Worm (Caenorhabditis elegans) whole organism, young adult: Measurements from ENCODE around the gene Y54B9A.1.

Experiments
- F52B5.7 ChIP-seq: sonication (generic microtip); optimal IDR thresholded peaks from 2 replicates; lab custom pipeline; 2016; ENCODE audit warnings: mild to moderate bottlenecking, missing genetic modification characterization, missing compliant biosample characterization
- T26A5.8 ChIP-seq: sonication (generic microtip); optimal IDR thresholded peaks from 2 replicates; lab custom pipeline; 2016; ENCODE audit warnings: missing genetic modification characterization, missing compliant biosample characterization
- ama-1 ChIP-seq, 3 experiments: fragments of 150-350 bp in 1 of 3; sonication (generic microtip) in 2 of 3; optimal IDR thresholded peaks; 2 replicates each; lab custom pipeline; 2014 to 2018; ENCODE audit warnings: missing biosample characterization in 2 of 3, missing genetic modification characterization in 2 of 3, missing genetic modification reagents in 2 of 3
- ceh-27 ChIP-seq: fragments of 200-800 bp; sonication (Bioruptor generic); optimal IDR thresholded peaks from 2 replicates; lab custom pipeline; 2018; ENCODE audit warnings: mild to moderate bottlenecking, missing genetic modification characterization, moderate library complexity, missing compliant biosample characterization
- ceh-40 ChIP-seq: fragments of 200-800 bp; sonication (Bioruptor generic); IDR thresholded peaks from 2 replicates; pipeline ENCODE4 v1.3.6; 2022; ENCODE audit warnings: missing genetic modification characterization, missing compliant biosample characterization
- him-1 ChIP-seq: sonication (generic microtip); optimal IDR thresholded peaks from 2 replicates; lab custom pipeline; 2016; ENCODE audit warnings: missing genotype, missing genetic modification reagents, missing genetic modification characterization, missing compliant biosample characterization
- lsy-27 ChIP-seq: sonication (generic microtip); optimal IDR thresholded peaks from 2 replicates; lab custom pipeline; 2017; ENCODE audit warnings: missing genetic modification characterization, mild to moderate bottlenecking, missing compliant biosample characterization, antibody characterized with exemption, missing genotype, borderline replicate concordance; ENCODE audit not compliant: insufficient read depth
- madf-10 ChIP-seq: sonication (generic microtip); optimal IDR thresholded peaks from 2 replicates; lab custom pipeline; 2016; ENCODE audit warnings: mild to moderate bottlenecking, missing genetic modification characterization, missing compliant biosample characterization
- snpc-4 ChIP-seq, 5 experiments: fragments of 150-350 bp in 1 of 5; sonication (generic microtip) in 4 of 5; optimal IDR thresholded peaks; 2 replicates each; lab custom pipeline; 2014 to 2018; ENCODE audit warnings: missing genetic modification characterization in 5 of 5, missing biosample characterization in 3 of 5, antibody characterized with exemption in 2 of 5, mild to moderate bottlenecking in 2 of 5, missing compliant biosample characterization in 2 of 5, missing genotype in 2 of 5, moderate library complexity in 2 of 5, missing genetic modification reagents in 1 of 5
- ztf-28 ChIP-seq: fragments of 200-800 bp; sonication (Bioruptor generic); IDR thresholded peaks from 2 replicates; pipeline ENCODE4 v1.3.6; 2022; ENCODE audit warnings: missing genetic modification reagents, missing genetic modification characterization, missing compliant biosample characterization

DNA sequence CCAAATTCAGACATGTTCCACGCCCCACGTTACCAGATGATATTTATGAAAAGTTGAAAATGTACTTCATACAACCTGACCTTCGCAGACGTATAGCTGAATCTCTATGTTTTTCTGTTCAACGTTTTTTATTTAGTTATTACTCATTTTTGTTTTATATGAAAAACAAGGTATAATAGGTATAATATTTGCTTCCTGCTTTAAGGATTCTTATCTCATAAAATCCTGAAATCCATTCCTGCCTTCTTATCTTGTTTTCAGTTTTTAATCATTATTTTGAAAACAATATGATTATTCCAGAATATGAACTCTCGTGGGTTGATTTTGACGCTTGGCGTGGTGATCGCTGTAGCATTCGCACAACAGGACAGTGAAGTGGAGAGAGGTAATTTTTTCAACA, 32.3 kb upstream of the Y54B9A.1 start, which contains the start of gene flp-6:
- no peak for TF ChIP-seq ztf-28 (GFP tag; lab: Robert Waterston, UW)
- TF ChIP-seq snpc-4 (GFP tag; optimal IDR thresholded peaks at IDR 0.05; lab: Kevin White, UChicago) = no peak
- no peak for TF ChIP-seq snpc-4 (tag; optimal IDR thresholded peaks at IDR 0.05; lab: Kevin White, UChicago)
- TF ChIP-seq lsy-27 (tag; lab: Kevin White, UChicago) = no peak
- TF ChIP-seq ama-1 (optimal IDR thresholded peaks at IDR 0.05; lab: Kevin White, UChicago) = no peak
- no peak for TF ChIP-seq ama-1 (GFP tag; optimal IDR thresholded peaks at IDR 0.05; lab: Kevin White, UChicago)
- no peak for TF ChIP-seq him-1 (tag; lab: Kevin White, UChicago)
- no peak for TF ChIP-seq madf-10 (tag; lab: Kevin White, UChicago)
- TF ChIP-seq ceh-40 (GFP tag; lab: Robert Waterston, UW) = no peak
- no peak for TF ChIP-seq F52B5.7 (tag; lab: Kevin White, UChicago)
- TF ChIP-seq ceh-27 (GFP tag; lab: Kevin White, UChicago) = no peak
- no peak for TF ChIP-seq T26A5.8 (tag; lab: Kevin White, UChicago)
